Worm (Caenorhabditis elegans) whole organism, L2 larva: Measurements from ENCODE around the gene Y46H3C.7.

Experiments
- C34F6.9 ChIP-seq: fragments of 150-350 bp; optimal IDR thresholded peaks from 2 replicates; lab custom pipeline; 2014; ENCODE audit warnings: missing biosample characterization, missing genetic modification characterization
- F13H6.1 ChIP-seq: sonication (generic microtip); optimal IDR thresholded peaks from 2 replicates; lab custom pipeline; 2016; ENCODE audit warnings: missing genetic modification characterization, missing compliant biosample characterization
- R02D3.7 ChIP-seq: fragments of 150-350 bp; optimal IDR thresholded peaks from 2 replicates; lab custom pipeline; 2014; ENCODE audit warnings: missing biosample characterization, missing genetic modification characterization
- Y55F3AM.14 ChIP-seq: fragments of 200-800 bp; sonication (Bioruptor generic); optimal IDR thresholded peaks from 2 replicates; lab custom pipeline; 2018; ENCODE audit warnings: mild to moderate bottlenecking, missing genetic modification characterization, missing compliant biosample characterization
- ZK546.5 ChIP-seq: sonication (generic microtip); optimal IDR thresholded peaks from 2 replicates; lab custom pipeline; 2017; ENCODE audit warnings: missing biosample characterization, missing genetic modification characterization
- alr-1 ChIP-seq: fragments of 150-350 bp; optimal IDR thresholded peaks from 2 replicates; lab custom pipeline; 2014; ENCODE audit warnings: missing biosample characterization, missing genetic modification characterization
- aly-2 ChIP-seq: fragments of 150-350 bp; optimal IDR thresholded peaks from 2 replicates; lab custom pipeline; 2014; ENCODE audit warnings: missing biosample characterization, missing genetic modification characterization
- ama-1 ChIP-seq: fragments of 150-350 bp; optimal IDR thresholded peaks from 2 replicates; lab custom pipeline; 2018; ENCODE audit warnings: inconsistent platforms
- blmp-1 ChIP-seq: sonication (generic microtip); optimal IDR thresholded peaks from 2 replicates; lab custom pipeline; 2017; ENCODE audit warnings: missing genetic modification characterization, mild to moderate bottlenecking, missing compliant biosample characterization, antibody characterized with exemption, moderate library complexity; ENCODE audit not compliant: insufficient read depth
- dmd-4 ChIP-seq: sonication (generic microtip); optimal IDR thresholded peaks from 2 replicates; lab custom pipeline; 2017; ENCODE audit warnings: missing biosample characterization, missing genetic modification characterization
- elt-3 ChIP-seq: sonication (generic microtip); optimal IDR thresholded peaks from 2 replicates; lab custom pipeline; 2017; ENCODE audit warnings: missing biosample characterization, missing genetic modification characterization
- gmeb-1 ChIP-seq: fragments of 150-350 bp; optimal IDR thresholded peaks from 2 replicates; lab custom pipeline; 2014; ENCODE audit warnings: missing biosample characterization, missing genetic modification characterization
- lin-13 ChIP-seq: fragments of 150-350 bp; optimal IDR thresholded peaks from 2 replicates; lab custom pipeline; 2014; ENCODE audit warnings: missing biosample characterization, missing genetic modification reagents, missing genetic modification characterization
- lin-39 ChIP-seq: fragments of 150-350 bp; optimal IDR thresholded peaks from 2 replicates; lab custom pipeline; 2014; ENCODE audit warnings: missing biosample characterization, missing genetic modification reagents, missing genetic modification characterization
- lsy-2 ChIP-seq, 2 experiments: fragments of 150-350 bp in 1 of 2; sonication (generic microtip) in 1 of 2; optimal IDR thresholded peaks; 2 replicates each; lab custom pipeline; 2014 to 2017; ENCODE audit warnings: missing biosample characterization in 2 of 2, missing genetic modification characterization in 2 of 2
- mab-5 ChIP-seq: fragments of 150-350 bp; optimal IDR thresholded peaks from 2 replicates; lab custom pipeline; 2014; ENCODE audit warnings: missing biosample characterization, missing genetic modification characterization
- mbf-1 ChIP-seq: sonication (generic microtip); optimal IDR thresholded peaks from 2 replicates; lab custom pipeline; 2017; ENCODE audit warnings: missing biosample characterization, missing genetic modification characterization
- mdl-1 ChIP-seq, 2 experiments: fragments of 150-350 bp in 1 of 2; sonication (generic microtip) in 1 of 2; optimal IDR thresholded peaks; 2 replicates each; lab custom pipeline; 2017; ENCODE audit warnings: missing biosample characterization in 2 of 2, missing genetic modification characterization in 2 of 2
- nhr-10 ChIP-seq: sonication (generic microtip); optimal IDR thresholded peaks from 2 replicates; lab custom pipeline; 2017; ENCODE audit warnings: missing biosample characterization, missing genetic modification characterization
- nhr-12 ChIP-seq: fragments of 150-350 bp; optimal IDR thresholded peaks from 2 replicates; lab custom pipeline; 2014; ENCODE audit warnings: missing biosample characterization, missing genetic modification characterization
- nhr-21 ChIP-seq: fragments of 150-350 bp; optimal IDR thresholded peaks from 2 replicates; lab custom pipeline; 2014; ENCODE audit warnings: missing biosample characterization, missing genetic modification characterization
- nhr-23 ChIP-seq: fragments of 150-350 bp; optimal IDR thresholded peaks from 2 replicates; lab custom pipeline; 2014; ENCODE audit warnings: missing biosample characterization, missing genetic modification reagents, missing genetic modification characterization
- nhr-237 ChIP-seq: fragments of 150-350 bp; optimal IDR thresholded peaks from 2 replicates; lab custom pipeline; 2014; ENCODE audit warnings: missing biosample characterization, missing genetic modification characterization
- nhr-25 ChIP-seq: fragments of 150-350 bp; sonication (generic microtip); optimal IDR thresholded peaks from 3 replicates; lab custom pipeline; 2014; ENCODE audit warnings: missing biosample characterization, missing genetic modification characterization
- nhr-6 ChIP-seq: fragments of 150-350 bp; optimal IDR thresholded peaks from 2 replicates; lab custom pipeline; 2014; ENCODE audit warnings: missing biosample characterization, missing genetic modification characterization
- nhr-77 ChIP-seq: fragments of 150-350 bp; optimal IDR thresholded peaks from 2 replicates; lab custom pipeline; 2014; ENCODE audit warnings: missing biosample characterization, missing genetic modification characterization
- peb-1 ChIP-seq: fragments of 150-350 bp; optimal IDR thresholded peaks from 2 replicates; lab custom pipeline; 2014; ENCODE audit warnings: missing biosample characterization, missing genetic modification characterization
- sem-4 ChIP-seq: fragments of 150-350 bp; optimal IDR thresholded peaks from 2 replicates; lab custom pipeline; 2014; ENCODE audit warnings: missing biosample characterization, missing genetic modification reagents, missing genetic modification characterization
- skn-1 ChIP-seq: sonication (generic microtip); optimal IDR thresholded peaks from 2 replicates; lab custom pipeline; 2017; ENCODE audit warnings: missing biosample characterization, missing genetic modification characterization
- sma-3 ChIP-seq: sonication (generic microtip); optimal IDR thresholded peaks from 2 replicates; lab custom pipeline; 2016; ENCODE audit warnings: missing genetic modification reagents, missing genetic modification characterization, missing compliant biosample characterization
- snpc-4 ChIP-seq: fragments of 150-350 bp; optimal IDR thresholded peaks from 2 replicates; lab custom pipeline; 2014; ENCODE audit warnings: missing biosample characterization, missing genetic modification characterization
- unc-39 ChIP-seq: fragments of 150-350 bp; optimal IDR thresholded peaks from 2 replicates; lab custom pipeline; 2014; ENCODE audit warnings: missing biosample characterization, missing genetic modification characterization
- unc-55 ChIP-seq: fragments of 150-350 bp; sonication (generic microtip); optimal IDR thresholded peaks from 3 replicates; lab custom pipeline; 2014; ENCODE audit warnings: missing biosample characterization, missing genetic modification reagents, missing genetic modification characterization
- ztf-1 ChIP-seq: fragments of 200-800 bp; sonication (Bioruptor generic); conservative IDR thresholded peaks from 2 replicates; pipeline ENCODE4 v1.3.6; 2022; ENCODE audit warnings: missing genetic modification characterization, missing compliant biosample characterization

The Y46H3C.7 gene

ce11 chrV:1662270-1662669, 31.6 kb downstream of the Y46H3C.7 start, which contains the start of gene irld-40:
TSS of gene irld-40 (plus strand) at chrV:1662570.
- TF ChIP-seq Y55F3AM.14 (GFP tag; lab: Kevin White, UChicago) (no peak), mdl-1 (tag; optimal IDR thresholded peaks at IDR 0.05; lab: Kevin White, UChicago) (no peak), lin-39 (tag; lab: Kevin White, UChicago) (no peak), R02D3.7 (tag; lab: Kevin White, UChicago) (no peak), aly-2 (tag; lab: Kevin White, UChicago) (no peak), unc-55 (GFP tag; lab: Kevin White, UChicago) (no peak), nhr-25 (tag; lab: Kevin White, UChicago) (no peak), skn-1 (tag; lab: Kevin White, UChicago) (no peak), nhr-10 (tag; lab: Kevin White, UChicago) (no peak), nhr-12 (tag; lab: Kevin White, UChicago) (no peak), F13H6.1 (tag; lab: Kevin White, UChicago) (no peak), elt-3 (no peak), gmeb-1 (tag; lab: Kevin White, UChicago) (no peak), dmd-4 (tag; lab: Kevin White, UChicago) (no peak), ama-1 (lab: Kevin White, UChicago) (no peak)

ce11 chrV:1654845-1655244, 39.0 kb downstream of the Y46H3C.7 start, which contains the start of gene irld-11:
TSS of gene irld-11 (plus strand) at chrV:1655145.
- TF ChIP-seq C34F6.9 (tag; lab: Kevin White, UChicago) (no peak), nhr-21 (tag; lab: Kevin White, UChicago) (peak; percentile 16)
- TF ChIP-seq, all 48 proteins: peak for 1

DNA sequence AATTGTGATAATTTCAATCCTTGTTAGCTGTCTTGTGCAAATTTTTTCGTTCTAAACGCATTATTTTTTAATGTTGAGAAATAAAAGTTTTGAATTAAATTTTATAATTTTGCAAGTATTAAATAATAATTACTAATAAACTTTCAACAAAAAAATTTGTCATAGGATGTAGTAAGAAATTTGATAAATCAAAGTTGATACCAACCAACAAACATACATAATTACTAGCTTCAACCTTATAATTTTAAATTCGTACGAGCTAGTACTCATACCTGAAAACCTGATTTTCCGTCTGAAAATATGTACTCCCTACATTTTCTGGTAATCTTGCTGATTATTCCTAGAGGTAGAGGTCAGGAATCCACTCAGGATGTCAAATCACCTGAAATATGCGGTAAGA, 42.8 kb downstream of the Y46H3C.7 start, which contains the start of gene irld-44:
TSS of gene irld-44 (plus strand) at position 301 of the 400 bp plus-strand sequence.
- TF ChIP-seq ama-1 (lab: Kevin White, UChicago) = no peak
- TF ChIP-seq, all 48 proteins: peak for 0

ce11 chrV:1648000-1648399, 45.8 kb downstream of the Y46H3C.7 start, which contains the start of gene irld-45:
TSS of gene irld-45 (plus strand) at chrV:1648300.
- TF ChIP-seq lin-39 (tag; lab: Kevin White, UChicago) (no peak), elt-3 (no peak), ztf-1 (GFP tag; lab: Robert Waterston, UW) (no peak), nhr-12 (tag; lab: Kevin White, UChicago) (no peak), aly-2 (tag; lab: Kevin White, UChicago) (no peak), gmeb-1 (tag; lab: Kevin White, UChicago) (no peak), sem-4 (tag; lab: Kevin White, UChicago) (no peak), nhr-77 (tag; lab: Kevin White, UChicago) (no peak), nhr-237 (no peak), snpc-4 (tag; lab: Kevin White, UChicago) (no peak), F13H6.1 (tag; lab: Kevin White, UChicago) (no peak), blmp-1 (tag; lab: Kevin White, UChicago) (no peak), Y55F3AM.14 (GFP tag; lab: Kevin White, UChicago) (no peak), unc-39 (no peak), alr-1 (no peak), sma-3 (no peak), dmd-4 (tag; lab: Kevin White, UChicago) (no peak), nhr-10 (tag; lab: Kevin White, UChicago) (no peak), lin-13 (GFP tag; lab: Kevin White, UChicago) (no peak), mbf-1 (tag; lab: Kevin White, UChicago) (no peak)

ce11 chrV:1643886-1644285, 49.9 kb downstream of the Y46H3C.7 start, which contains the start of gene alh-2:
TSS of gene alh-2 (plus strand) at chrV:1644169.
- no peak for TF ChIP-seq gmeb-1 (tag; lab: Kevin White, UChicago)
- no peak for TF ChIP-seq nhr-21 (tag; lab: Kevin White, UChicago)
- no peak for TF ChIP-seq mab-5 (tag; lab: Kevin White, UChicago)
- no peak for TF ChIP-seq nhr-6 (tag; lab: Kevin White, UChicago)
- no peak for TF ChIP-seq F13H6.1 (tag; lab: Kevin White, UChicago)
- TF ChIP-seq dmd-4 (tag; lab: Kevin White, UChicago) = no peak
- no peak for TF ChIP-seq mbf-1 (tag; lab: Kevin White, UChicago)
- TF ChIP-seq ZK546.5 (tag; lab: Kevin White, UChicago) = no peak
- TF ChIP-seq lsy-2 (tag; optimal IDR thresholded peaks at IDR 0.05; lab: Kevin White, UChicago) = no peak
- TF ChIP-seq sem-4 (tag; lab: Kevin White, UChicago) = no peak
- TF ChIP-seq nhr-23 (tag; lab: Kevin White, UChicago) = no peak
- no peak for TF ChIP-seq peb-1 (tag; lab: Kevin White, UChicago)
- TF ChIP-seq nhr-77 (tag; lab: Kevin White, UChicago) = no peak
